Fruit fly (Drosophila melanogaster): ENCODE measurements around the gene Vha16-2.

The Vha16-2 gene

dm6 chr3L:11474658-11475057 is at the start of gene Vha16-2:
Gene Vha16-2 (plus strand): TSS chr3L:11474958.
- TF ChIP-seq psq (optimal IDR thresholded peaks at IDR 0.05) (no peak), Dll (optimal IDR thresholded peaks at IDR 0.05) (no peak), pan (optimal IDR thresholded peaks at IDR 0.05) (no peak), EcR (GFP tag; optimal IDR thresholded peaks at IDR 0.05) (no peak), CG8478 (optimal IDR thresholded peaks at IDR 0.05) (no peak), usp (GFP tag; optimal IDR thresholded peaks at IDR 0.05) (no peak)

dm6 chr3L:11428390-11428789 is 46.4 kb upstream of the Vha16-2 start:
- TF ChIP-seq EcR (GFP tag; optimal IDR thresholded peaks at IDR 0.05), result no peak
- TF ChIP-seq CG8478 (optimal IDR thresholded peaks at IDR 0.05), result no peak
- TF ChIP-seq psq (optimal IDR thresholded peaks at IDR 0.05), result no peak
- TF ChIP-seq Dll (optimal IDR thresholded peaks at IDR 0.05), result no peak
- TF ChIP-seq usp (GFP tag; optimal IDR thresholded peaks at IDR 0.05), result no peak

dm6 chr3L:11429695-11430094 is 45.1 kb upstream of the Vha16-2 start:
- no peak for TF ChIP-seq EcR (GFP tag; optimal IDR thresholded peaks at IDR 0.05)
- no peak for TF ChIP-seq Dll (optimal IDR thresholded peaks at IDR 0.05)
- no peak for TF ChIP-seq usp (GFP tag; optimal IDR thresholded peaks at IDR 0.05)
- TF ChIP-seq CG8478 (optimal IDR thresholded peaks at IDR 0.05), result no peak
- no peak for TF ChIP-seq psq (optimal IDR thresholded peaks at IDR 0.05)
- no peak for TF ChIP-seq pan (optimal IDR thresholded peaks at IDR 0.05)

dm6 chr3L:11431251-11431925 is 43.4 kb upstream of the Vha16-2 start:
- TF ChIP-seq pan (optimal IDR thresholded peaks at IDR 0.05) (no peak), psq (optimal IDR thresholded peaks at IDR 0.05) (no peak), CG8478 (optimal IDR thresholded peaks at IDR 0.05) (no peak), usp (GFP tag; optimal IDR thresholded peaks at IDR 0.05) (no peak), EcR (GFP tag; optimal IDR thresholded peaks at IDR 0.05) (no peak), Dll (optimal IDR thresholded peaks at IDR 0.05) (no peak)

dm6 chr3L:11431926-11432323 is 42.8 kb upstream of the Vha16-2 start:
- no peak for TF ChIP-seq psq (optimal IDR thresholded peaks at IDR 0.05)
- no peak for TF ChIP-seq EcR (GFP tag; optimal IDR thresholded peaks at IDR 0.05)
- no peak for TF ChIP-seq usp (GFP tag; optimal IDR thresholded peaks at IDR 0.05)
- TF ChIP-seq CG8478 (optimal IDR thresholded peaks at IDR 0.05), result no peak
- no peak for TF ChIP-seq pan (optimal IDR thresholded peaks at IDR 0.05)
- TF ChIP-seq Dll (optimal IDR thresholded peaks at IDR 0.05), result no peak

- TF ChIP-seq Dll (optimal IDR thresholded peaks at IDR 0.05) (no peak), pan (optimal IDR thresholded peaks at IDR 0.05) (no peak), CG8478 (optimal IDR thresholded peaks at IDR 0.05) (no peak), EcR (GFP tag; optimal IDR thresholded peaks at IDR 0.05) (no peak), psq (optimal IDR thresholded peaks at IDR 0.05) (no peak), usp (GFP tag; optimal IDR thresholded peaks at IDR 0.05) (no peak)
Observed at dm6 chr3L:11432472-11432871, 42.3 kb upstream of the Vha16-2 start.

- TF ChIP-seq usp (GFP tag; optimal IDR thresholded peaks at IDR 0.05) (no peak), CG8478 (optimal IDR thresholded peaks at IDR 0.05) (no peak), pan (optimal IDR thresholded peaks at IDR 0.05) (no peak), psq (optimal IDR thresholded peaks at IDR 0.05) (no peak), EcR (GFP tag; optimal IDR thresholded peaks at IDR 0.05) (no peak), Dll (optimal IDR thresholded peaks at IDR 0.05) (no peak)
Observed at dm6 chr3L:11433151-11433550, 41.6 kb upstream of the Vha16-2 start.

- TF ChIP-seq pan (optimal IDR thresholded peaks at IDR 0.05) (no peak), Dll (optimal IDR thresholded peaks at IDR 0.05) (no peak), psq (optimal IDR thresholded peaks at IDR 0.05) (no peak), CG8478 (optimal IDR thresholded peaks at IDR 0.05) (no peak), EcR (GFP tag; optimal IDR thresholded peaks at IDR 0.05) (no peak), usp (GFP tag; optimal IDR thresholded peaks at IDR 0.05) (no peak)
Observed at dm6 chr3L:11434112-11434511, 40.6 kb upstream of the Vha16-2 start.

- TF ChIP-seq CG8478 (optimal IDR thresholded peaks at IDR 0.05) (no peak), Dll (optimal IDR thresholded peaks at IDR 0.05) (no peak), usp (GFP tag; optimal IDR thresholded peaks at IDR 0.05) (no peak), pan (optimal IDR thresholded peaks at IDR 0.05) (no peak), EcR (GFP tag; optimal IDR thresholded peaks at IDR 0.05) (no peak), psq (optimal IDR thresholded peaks at IDR 0.05) (no peak)
Observed at dm6 chr3L:11435376-11435775, 39.4 kb upstream of the Vha16-2 start, which contains the start of gene CG6149. Gene CG6149 (minus strand): TSS chr3L:11435476.

- no peak for TF ChIP-seq psq (optimal IDR thresholded peaks at IDR 0.05)
- TF ChIP-seq EcR (GFP tag; optimal IDR thresholded peaks at IDR 0.05), result no peak
- no peak for TF ChIP-seq CG8478 (optimal IDR thresholded peaks at IDR 0.05)
- TF ChIP-seq Dll (optimal IDR thresholded peaks at IDR 0.05), result no peak
- no peak for TF ChIP-seq usp (GFP tag; optimal IDR thresholded peaks at IDR 0.05)
- TF ChIP-seq pan (optimal IDR thresholded peaks at IDR 0.05), result no peak
Observed at dm6 chr3L:11439570-11439969, 35.2 kb upstream of the Vha16-2 start.

dm6 chr3L:11440258-11440657 is 34.5 kb upstream of the Vha16-2 start:
- no peak for TF ChIP-seq psq (optimal IDR thresholded peaks at IDR 0.05)
- no peak for TF ChIP-seq EcR (GFP tag; optimal IDR thresholded peaks at IDR 0.05)
- no peak for TF ChIP-seq pan (optimal IDR thresholded peaks at IDR 0.05)
- TF ChIP-seq usp (GFP tag; optimal IDR thresholded peaks at IDR 0.05), result no peak
- TF ChIP-seq Dll (optimal IDR thresholded peaks at IDR 0.05), result no peak
- TF ChIP-seq CG8478 (optimal IDR thresholded peaks at IDR 0.05), result no peak

- TF ChIP-seq Dll (optimal IDR thresholded peaks at IDR 0.05), result no peak
- no peak for TF ChIP-seq usp (GFP tag; optimal IDR thresholded peaks at IDR 0.05)
- TF ChIP-seq EcR (GFP tag; optimal IDR thresholded peaks at IDR 0.05), result no peak
- no peak for TF ChIP-seq pan (optimal IDR thresholded peaks at IDR 0.05)
- TF ChIP-seq CG8478 (optimal IDR thresholded peaks at IDR 0.05), result no peak
- no peak for TF ChIP-seq psq (optimal IDR thresholded peaks at IDR 0.05)
Observed at dm6 chr3L:11440769-11441168, 34.0 kb upstream of the Vha16-2 start.
